Fruit fly (Drosophila melanogaster) whole organism, pupa: Measurements from ENCODE around the gene Hph.
A peak's percentile ranks its signal among the peaks of the same experiment; 100 is the strongest.

ENCODE experiments used
- CG10348 ChIP-seq: fragments of 200-800 bp; sonication (Bioruptor generic); IDR thresholded peaks from 2 replicates; pipeline ENCODE4 v1.3.6; 2022; ENCODE audit warnings: missing biosample characterization, missing genetic modification characterization
- CG12605 ChIP-seq: fragments of 200-800 bp; sonication (Bioruptor generic); IDR thresholded peaks from 2 replicates; pipeline ENCODE4 v1.3.6; 2022; ENCODE audit warnings: missing biosample characterization, missing genetic modification characterization
- CG13204 ChIP-seq: fragments of 200-800 bp; sonication (Bioruptor generic); optimal IDR thresholded peaks from 2 replicates; lab custom pipeline; 2018; ENCODE audit warnings: missing biosample characterization, mild to moderate bottlenecking, missing genetic modification characterization, moderate library complexity
- CG14655 ChIP-seq: fragments of 200-800 bp; sonication (Bioruptor generic); optimal IDR thresholded peaks from 3 replicates; lab custom pipeline; 2017; ENCODE audit warnings: mild to moderate bottlenecking, missing biosample characterization, missing genetic modification reagents, missing genetic modification characterization
- CG15710 ChIP-seq: fragments of 200-800 bp; sonication (Bioruptor generic); optimal IDR thresholded peaks from 2 replicates; lab custom pipeline; 2018; ENCODE audit warnings: missing biosample characterization, mild to moderate bottlenecking, missing genetic modification characterization, moderate library complexity
- CG17806 ChIP-seq: fragments of 200-800 bp; sonication (Bioruptor generic); optimal IDR thresholded peaks from 2 replicates; lab custom pipeline; 2018; ENCODE audit warnings: missing biosample characterization, mild to moderate bottlenecking, missing genetic modification characterization, moderate library complexity
- CG32121 ChIP-seq: fragments of 200-800 bp; sonication (Bioruptor generic); IDR thresholded peaks from 2 replicates; pipeline ENCODE4 v1.3.6; 2022; ENCODE audit warnings: missing biosample characterization, missing genetic modification characterization
- CG34367 ChIP-seq: fragments of 200-800 bp; sonication (Bioruptor generic); optimal IDR thresholded peaks from 2 replicates; lab custom pipeline; 2018; ENCODE audit warnings: missing biosample characterization, mild to moderate bottlenecking, missing genetic modification characterization
- CG4496 ChIP-seq: fragments of 200-800 bp; sonication (Bioruptor generic); IDR thresholded peaks from 3 replicates; pipeline ENCODE4 v1.3.6; 2022; ENCODE audit warnings: missing biosample characterization, missing genetic modification characterization
- CG8159 ChIP-seq: fragments of 200-800 bp; sonication (Bioruptor generic); optimal IDR thresholded peaks from 3 replicates; lab custom pipeline; 2018; ENCODE audit warnings: missing biosample characterization, mild to moderate bottlenecking, missing genetic modification characterization, moderate library complexity
- CG8301 ChIP-seq: fragments of 200-800 bp; sonication (Bioruptor generic); optimal IDR thresholded peaks from 2 replicates; lab custom pipeline; 2018; ENCODE audit warnings: missing biosample characterization, mild to moderate bottlenecking, missing genetic modification characterization
- CG9948 ChIP-seq: fragments of 200-800 bp; sonication (Bioruptor generic); optimal IDR thresholded peaks from 2 replicates; lab custom pipeline; 2018; ENCODE audit warnings: missing biosample characterization, mild to moderate bottlenecking, missing genetic modification characterization, moderate library complexity
- D1 ChIP-seq: fragments of 200-800 bp; sonication (Bioruptor generic); optimal IDR thresholded peaks from 2 replicates; lab custom pipeline; 2018; ENCODE audit warnings: missing biosample characterization, mild to moderate bottlenecking, missing genetic modification characterization, moderate library complexity
- EcR ChIP-seq: fragments of 200-800 bp; sonication (Bioruptor generic); optimal IDR thresholded peaks from 3 replicates; lab custom pipeline; 2019; ENCODE audit warnings: missing biosample characterization, missing genetic modification characterization, mild to moderate bottlenecking, moderate library complexity, missing genetic modification reagents
- Ets98B ChIP-seq: fragments of 200-800 bp; sonication (Bioruptor generic); IDR thresholded peaks from 2 replicates; pipeline ENCODE4 v1.3.6; 2022; ENCODE audit warnings: missing biosample characterization, missing genetic modification characterization
- Pif1A ChIP-seq: fragments of 200-800 bp; sonication (Bioruptor generic); optimal IDR thresholded peaks from 3 replicates; lab custom pipeline; 2016; ENCODE audit warnings: missing biosample characterization, missing genetic modification characterization
- Pif1B ChIP-seq: fragments of 200-800 bp; sonication (Bioruptor generic); optimal IDR thresholded peaks from 3 replicates; lab custom pipeline; 2016; ENCODE audit warnings: missing biosample characterization, missing genetic modification characterization
- Snoo ChIP-seq: fragments of 200-800 bp; sonication (Bioruptor generic); optimal IDR thresholded peaks from 3 replicates; lab custom pipeline; 2017; ENCODE audit warnings: missing biosample characterization, mild to moderate bottlenecking, missing genetic modification characterization, inconsistent platforms
- fd96Ca ChIP-seq: fragments of 200-800 bp; sonication (Bioruptor generic); IDR thresholded peaks from 3 replicates; pipeline ENCODE4 v1.3.6; 2022; ENCODE audit warnings: missing biosample characterization, missing genetic modification characterization
- gl ChIP-seq: fragments of 200-800 bp; sonication (Bioruptor generic); optimal IDR thresholded peaks from 2 replicates; lab custom pipeline; 2018; ENCODE audit warnings: missing biosample characterization, mild to moderate bottlenecking, missing genetic modification characterization
- rn ChIP-seq: fragments of 200-800 bp; sonication (Bioruptor generic); IDR thresholded peaks from 2 replicates; pipeline ENCODE4 v1.3.6; 2022; ENCODE audit warnings: missing biosample characterization, missing genetic modification characterization

Gene Hph

DNA sequence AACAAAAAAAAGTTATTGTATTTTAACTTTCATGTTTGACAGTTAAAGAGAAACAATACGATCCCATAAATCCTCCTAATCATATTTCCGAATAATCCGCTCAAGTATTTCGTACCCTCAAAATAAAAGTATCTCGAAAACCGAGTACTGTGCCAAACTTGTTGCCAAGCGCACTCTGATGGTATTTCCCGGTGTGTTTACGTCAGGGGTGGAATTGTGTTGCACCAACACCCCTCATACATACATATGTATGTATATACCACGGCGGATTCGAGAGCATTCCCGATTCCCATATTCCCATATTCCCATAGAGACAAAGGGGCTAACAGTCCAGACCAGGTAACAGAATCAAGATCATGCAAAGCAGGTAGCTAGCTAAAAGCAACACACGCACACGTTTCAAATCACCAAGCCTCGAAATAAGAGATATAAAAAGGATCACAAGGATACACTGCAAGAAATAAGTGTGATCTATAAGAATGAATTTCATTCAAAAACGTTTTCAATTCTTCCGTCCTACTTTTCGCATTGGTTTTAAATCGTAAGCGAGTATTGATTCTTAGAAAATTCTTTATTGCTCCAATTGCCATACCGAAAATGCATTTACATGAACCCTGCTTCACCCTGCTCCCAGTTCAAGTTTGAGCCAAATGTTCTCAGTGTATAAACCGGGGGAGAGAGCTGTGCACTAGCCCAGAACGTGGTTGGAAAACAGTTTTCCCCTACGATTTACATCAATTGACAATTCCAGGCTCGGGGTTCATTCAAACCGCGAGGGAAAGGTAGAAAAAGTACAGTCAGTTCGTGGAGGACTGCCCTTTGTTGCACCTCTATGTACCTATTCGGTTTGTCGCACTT lies 44.7 kb upstream of the Hph start:
- TF ChIP-seq CG32121 (GFP tag; lab: Robert Waterston, UW), result no peak
- TF ChIP-seq Pif1B, result peak; percentile 21
- TF ChIP-seq CG9948, result peak; percentile 73
- peak; percentile 72 for TF ChIP-seq CG17806
- TF ChIP-seq Snoo, result no peak
- TF ChIP-seq CG12605 (GFP tag; lab: Robert Waterston, UW), result no peak
- TF ChIP-seq Ets98B (GFP tag; lab: Robert Waterston, UW), result no peak
- peak; percentile 53 for TF ChIP-seq CG8301
- peak; percentile 48; the same call in 1 of the 3 replicates for TF ChIP-seq CG4496 (GFP tag; lab: Robert Waterston, UW)
- no peak for TF ChIP-seq D1
- peak; percentile 19 for TF ChIP-seq CG13204 (GFP tag; lab: Kevin White, UChicago)
- peak; percentile 45 for TF ChIP-seq gl (tag; lab: Kevin White, UChicago)
- peak; percentile 46 for TF ChIP-seq CG34367 (tag; lab: Kevin White, UChicago)
- no peak for TF ChIP-seq EcR (GFP tag; lab: Kevin White, UChicago)
- peak; percentile 65 for TF ChIP-seq Pif1A (GFP tag; lab: Kevin White, UChicago)
- TF ChIP-seq CG14655 (GFP tag; lab: Kevin White, UChicago), result peak; percentile 63
- peak; percentile 52 for TF ChIP-seq CG15710
- TF ChIP-seq fd96Ca (GFP tag; lab: Robert Waterston, UW), result peak; percentile 55; the same call in 2 of the 3 replicates
- TF ChIP-seq CG8159 (tag; lab: Kevin White, UChicago), result peak; percentile 70
- TF ChIP-seq CG10348 (GFP tag; lab: Robert Waterston, UW), result no peak
- no peak for TF ChIP-seq rn

DNA sequence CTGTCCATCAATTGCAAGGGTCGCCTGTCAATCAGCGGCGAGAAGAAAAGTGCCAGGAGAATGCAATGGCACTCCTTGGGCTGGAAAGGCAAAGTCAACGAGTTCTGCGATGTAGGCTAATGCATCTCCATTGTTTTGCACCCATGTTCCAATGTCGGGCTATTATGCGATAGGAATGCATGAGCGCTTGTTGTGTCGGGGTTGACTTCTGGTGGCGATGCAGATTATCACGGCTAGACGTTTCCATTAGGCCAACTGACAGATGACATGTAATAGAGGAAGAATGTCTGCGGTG lies 44.1 kb upstream of the Hph start:
- TF ChIP-seq Pif1B (no peak), D1 (no peak), Snoo (no peak), gl (tag; lab: Kevin White, UChicago) (no peak), CG9948 (no peak)

DNA sequence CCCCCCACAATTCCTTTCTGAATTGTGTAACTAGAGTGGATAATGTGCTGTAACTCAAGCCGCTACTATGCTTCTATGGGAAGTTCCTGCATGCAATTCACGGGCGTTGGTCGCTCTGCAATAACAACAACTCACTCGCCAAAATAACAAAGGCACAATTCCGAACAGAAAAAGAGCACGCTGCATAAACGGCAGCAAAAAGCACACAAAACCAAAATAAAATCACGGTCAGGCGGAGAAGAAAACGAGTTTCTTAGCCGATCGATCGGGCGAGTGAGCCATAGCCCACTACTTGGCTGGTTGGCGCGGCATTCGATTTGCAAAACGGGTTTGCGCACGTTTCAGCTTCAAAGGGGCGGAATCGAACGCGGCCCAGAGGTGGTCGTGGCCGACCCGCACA lies 43.5 kb upstream of the Hph start:
- TF ChIP-seq CG34367 (tag; lab: Kevin White, UChicago) (no peak), EcR (GFP tag; lab: Kevin White, UChicago) (peak; percentile 63), CG17806 (no peak), Ets98B (GFP tag; lab: Robert Waterston, UW) (peak; percentile 34; the same call in 1 of the 2 replicates), gl (tag; lab: Kevin White, UChicago) (peak; percentile 13), CG13204 (GFP tag; lab: Kevin White, UChicago) (peak; percentile 86)

DNA sequence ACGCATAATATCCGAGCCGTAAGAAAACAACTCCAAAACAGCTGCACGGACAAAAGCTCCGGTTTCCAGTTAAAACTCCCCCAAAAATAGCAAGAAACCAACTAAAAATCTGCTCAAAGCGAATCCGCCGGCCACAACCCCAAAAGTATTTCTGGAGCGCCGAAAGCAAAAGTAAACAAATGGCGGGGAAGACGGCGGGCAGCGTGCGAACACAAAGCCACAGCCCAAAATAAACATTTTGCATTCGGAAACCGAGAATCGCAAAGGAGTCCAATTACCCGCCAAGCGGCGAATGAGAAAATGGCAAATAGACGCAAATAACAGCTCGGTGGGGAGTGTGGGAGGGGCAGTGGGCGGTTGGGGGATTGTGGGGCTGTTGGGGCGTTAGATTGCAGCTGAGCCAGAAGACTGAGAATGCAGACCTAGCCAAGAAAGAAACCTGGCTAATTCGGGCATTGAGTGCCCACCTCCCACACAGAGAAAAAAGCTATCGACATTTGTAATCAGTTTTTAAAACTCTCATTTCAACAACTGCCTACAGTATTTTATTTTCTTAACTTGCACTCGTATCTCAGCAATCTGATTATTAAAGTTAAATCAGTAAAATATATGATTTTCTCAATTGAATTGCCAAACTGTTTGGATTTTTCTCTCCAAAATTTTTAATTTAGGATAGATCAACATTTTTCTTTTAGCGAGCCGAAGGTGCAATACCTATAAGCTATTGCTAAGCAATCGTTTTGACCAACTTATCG lies 42.5 kb upstream of the Hph start:
- TF ChIP-seq CG4496 (GFP tag; lab: Robert Waterston, UW) (0 out of 3 replicates have a peak, but pooled peaks have one; percentile 33), CG14655 (GFP tag; lab: Kevin White, UChicago) (peak; percentile 51), CG12605 (GFP tag; lab: Robert Waterston, UW) (no peak; the same call in 1 of the 2 replicates), CG8301 (peak; percentile 43), Pif1B (no peak), Ets98B (GFP tag; lab: Robert Waterston, UW) (peak; percentile 23; the same call in 1 of the 2 replicates), fd96Ca (GFP tag; lab: Robert Waterston, UW) (0 out of 3 replicates have a peak, but pooled peaks have one; percentile 34)

DNA sequence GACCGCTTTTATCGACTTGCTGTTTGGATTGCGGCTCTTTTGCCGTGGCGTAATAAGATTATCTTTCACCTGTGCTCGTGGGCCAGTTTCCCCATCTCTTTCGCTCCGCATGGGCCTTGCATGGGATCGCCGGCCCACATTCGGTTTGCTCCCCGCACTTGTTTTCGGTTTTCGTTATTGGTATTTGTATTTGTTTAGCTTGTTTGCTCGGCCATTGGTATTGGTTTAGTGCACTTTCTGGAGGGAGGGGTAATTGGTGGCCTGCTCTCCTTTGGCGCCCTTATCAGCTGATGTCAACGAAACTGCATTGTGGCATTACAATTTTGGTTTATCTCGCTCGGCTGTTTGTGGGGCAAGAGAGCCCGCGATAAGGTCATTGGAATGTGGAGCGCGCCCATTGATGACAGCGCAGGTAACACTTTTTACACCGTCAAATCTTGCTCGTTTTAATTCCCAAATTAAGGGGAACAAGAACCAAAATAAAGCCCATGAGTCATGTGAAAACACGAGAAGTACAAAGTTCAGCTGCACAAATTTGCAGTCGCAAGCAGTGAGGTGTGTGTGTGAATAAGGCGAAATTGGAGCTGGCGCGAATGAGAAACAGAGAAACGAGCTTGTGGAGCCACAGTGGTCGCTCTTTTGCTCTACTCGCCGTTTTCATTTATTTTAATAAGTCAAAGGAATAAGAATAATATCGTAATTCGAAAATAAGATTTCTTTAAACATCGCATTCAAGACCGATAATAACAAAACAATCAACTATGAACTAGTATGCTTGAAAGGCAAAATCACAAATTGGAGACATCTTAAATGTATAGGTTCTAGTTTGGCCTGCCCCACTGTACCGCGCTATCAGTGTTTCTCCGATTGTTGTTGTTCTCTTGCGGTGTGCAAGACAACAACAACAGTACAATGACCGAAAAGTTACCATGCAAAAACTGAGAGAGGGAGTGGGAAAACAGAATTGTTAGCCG lies 41.2 kb upstream of the Hph start:
- TF ChIP-seq D1 (peak; percentile 45), gl (tag; lab: Kevin White, UChicago) (peak; percentile 70), CG32121 (GFP tag; lab: Robert Waterston, UW) (peak; percentile 76), Snoo (peak; percentile 85), CG15710 (peak; percentile 90), CG4496 (GFP tag; lab: Robert Waterston, UW) (peak; percentile 84), CG17806 (peak; percentile 82), Pif1B (peak; percentile 83), CG14655 (GFP tag; lab: Kevin White, UChicago) (peak; percentile 90), Ets98B (GFP tag; lab: Robert Waterston, UW) (peak; percentile 79), CG12605 (GFP tag; lab: Robert Waterston, UW) (peak; percentile 80), rn (peak; percentile 63), CG34367 (tag; lab: Kevin White, UChicago) (peak; percentile 84), Pif1A (GFP tag; lab: Kevin White, UChicago) (peak; percentile 89), CG8301 (peak; percentile 90), CG9948 (peak; percentile 88), EcR (GFP tag; lab: Kevin White, UChicago) (peak; percentile 88), CG10348 (GFP tag; lab: Robert Waterston, UW) (no peak), fd96Ca (GFP tag; lab: Robert Waterston, UW) (peak; percentile 87), CG8159 (tag; lab: Kevin White, UChicago) (peak; percentile 89), CG13204 (GFP tag; lab: Kevin White, UChicago) (peak; percentile 82)
